Worm (Caenorhabditis elegans) whole organism, L4 larva: ENCODE results near the gene ZK666.8.

Experiments
- D1046.2 ChIP-seq: fragments of 200-800 bp; sonication (Bioruptor generic); IDR thresholded peaks from 2 replicates; pipeline ENCODE4 v1.3.6; 2022; ENCODE audit warnings: missing genetic modification characterization, missing compliant biosample characterization
- F26F4.8 ChIP-seq: fragments of 200-800 bp; sonication (Bioruptor generic); conservative IDR thresholded peaks from 2 replicates; pipeline ENCODE4 v1.3.6; 2022; ENCODE audit warnings: missing genetic modification characterization, missing compliant biosample characterization
- F37D6.2 ChIP-seq: sonication (generic microtip); optimal IDR thresholded peaks from 2 replicates; lab custom pipeline; 2016; ENCODE audit warnings: mild to moderate bottlenecking, missing genetic modification characterization, missing compliant biosample characterization
- T20F7.1 ChIP-seq: fragments of 200-800 bp; sonication (Bioruptor generic); optimal IDR thresholded peaks from 2 replicates; lab custom pipeline; 2018; ENCODE audit warnings: mild to moderate bottlenecking, missing genetic modification characterization, missing compliant biosample characterization
- Y105C5A.15 ChIP-seq: fragments of 200-800 bp; sonication (Bioruptor generic); IDR thresholded peaks from 2 replicates; pipeline ENCODE4 v1.3.6; 2022; ENCODE audit warnings: missing genetic modification characterization, missing compliant biosample characterization
- Y75B8A.6 ChIP-seq: fragments of 200-800 bp; sonication (Bioruptor generic); IDR thresholded peaks from 2 replicates; pipeline ENCODE4 v1.3.6; 2022; ENCODE audit warnings: missing genetic modification reagents, missing genetic modification characterization, missing compliant biosample characterization
- ZK337.2 ChIP-seq: fragments of 200-800 bp; sonication (Bioruptor generic); IDR thresholded peaks from 2 replicates; pipeline ENCODE4 v1.3.6; 2022; ENCODE audit warnings: missing genetic modification reagents, missing genetic modification characterization, missing compliant biosample characterization
- ZK546.5 ChIP-seq, 2 experiments: sonication (generic microtip); optimal IDR thresholded peaks; 2 replicates each; lab custom pipeline; 2017; ENCODE audit warnings: missing biosample characterization in 2 of 2, missing genetic modification characterization in 2 of 2
- ama-1 ChIP-seq: fragments of 150-350 bp; optimal IDR thresholded peaks from 2 replicates; lab custom pipeline; 2014; ENCODE audit warnings: inconsistent platforms, mixed read lengths
- arid-1 ChIP-seq: fragments of 200-800 bp; sonication (Bioruptor generic); conservative IDR thresholded peaks from 2 replicates; pipeline ENCODE4 v1.3.6; 2022; ENCODE audit warnings: missing genetic modification reagents, missing genetic modification characterization, missing compliant biosample characterization
- attf-4 ChIP-seq: sonication (generic microtip); optimal IDR thresholded peaks from 3 replicates; lab custom pipeline; 2017; ENCODE audit warnings: missing biosample characterization, missing genetic modification characterization
- ceh-20 ChIP-seq: fragments of 200-800 bp; sonication (Bioruptor generic); IDR thresholded peaks from 2 replicates; pipeline ENCODE4 v1.3.6; 2022; ENCODE audit warnings: missing genetic modification reagents, missing genetic modification characterization, missing compliant biosample characterization
- ceh-28 ChIP-seq: fragments of 150-350 bp; optimal IDR thresholded peaks from 2 replicates; lab custom pipeline; 2014; ENCODE audit warnings: missing biosample characterization, missing genetic modification reagents, missing genetic modification characterization
- ceh-44 ChIP-seq: fragments of 200-800 bp; sonication (Bioruptor generic); IDR thresholded peaks from 2 replicates; pipeline ENCODE4 v1.3.6; 2022; ENCODE audit warnings: missing genetic modification reagents, missing genetic modification characterization, missing compliant biosample characterization
- ceh-62 ChIP-seq: sonication (generic microtip); optimal IDR thresholded peaks from 2 replicates; lab custom pipeline; 2017; ENCODE audit warnings: missing biosample characterization, missing genetic modification characterization
- ceh-82 ChIP-seq: sonication (generic microtip); optimal IDR thresholded peaks from 2 replicates; lab custom pipeline; 2017; ENCODE audit warnings: missing biosample characterization, missing genetic modification characterization
- ces-1 ChIP-seq: fragments of 150-350 bp; sonication (generic microtip); optimal IDR thresholded peaks from 4 replicates; lab custom pipeline; 2014; ENCODE audit warnings: missing biosample characterization, missing genetic modification reagents, missing genetic modification characterization
- cey-2 ChIP-seq: sonication (generic microtip); optimal IDR thresholded peaks from 3 replicates; lab custom pipeline; 2017; ENCODE audit warnings: missing genetic modification characterization, mild to moderate bottlenecking, missing compliant biosample characterization, antibody characterized with exemption, borderline replicate concordance; ENCODE audit not compliant: insufficient read depth
- daf-12 ChIP-seq: fragments of 150-350 bp; optimal IDR thresholded peaks from 2 replicates; lab custom pipeline; 2014; ENCODE audit warnings: missing biosample characterization, missing genetic modification reagents, missing genetic modification characterization
- daf-8 ChIP-seq: fragments of 200-800 bp; sonication (Bioruptor generic); IDR thresholded peaks from 2 replicates; pipeline ENCODE4 v1.3.6; 2022; ENCODE audit warnings: missing genetic modification characterization, missing compliant biosample characterization
- egl-27 ChIP-seq: sonication (generic microtip); optimal IDR thresholded peaks from 3 replicates; lab custom pipeline; 2017; ENCODE audit warnings: missing biosample characterization, missing genetic modification reagents, missing genetic modification characterization
- egl-43 ChIP-seq: fragments of 200-800 bp; sonication (Bioruptor generic); IDR thresholded peaks from 2 replicates; pipeline ENCODE4 v1.3.6; 2022; ENCODE audit warnings: missing genetic modification reagents, missing genetic modification characterization, missing compliant biosample characterization
- hlh-11 ChIP-seq: fragments of 200-800 bp; sonication (Bioruptor generic); optimal IDR thresholded peaks from 2 replicates; lab custom pipeline; 2018; ENCODE audit warnings: mild to moderate bottlenecking, missing genetic modification characterization, missing compliant biosample characterization
- hlh-30 ChIP-seq: sonication (generic microtip); optimal IDR thresholded peaks from 2 replicates; lab custom pipeline; 2017; ENCODE audit warnings: antibody characterized with exemption, mild to moderate bottlenecking, missing genetic modification characterization, missing compliant biosample characterization; ENCODE audit not compliant: insufficient read depth
- hmg-1.1 ChIP-seq: fragments of 200-800 bp; sonication (Bioruptor generic); IDR thresholded peaks from 2 replicates; pipeline ENCODE4 v1.3.6; 2022; ENCODE audit warnings: missing genetic modification reagents, missing genetic modification characterization, missing compliant biosample characterization
- lim-7 ChIP-seq: fragments of 200-800 bp; sonication (Bioruptor generic); IDR thresholded peaks from 2 replicates; pipeline ENCODE4 v1.3.6; 2022; ENCODE audit warnings: missing genetic modification characterization, missing compliant biosample characterization
- lin-1 ChIP-seq: fragments of 200-800 bp; sonication (Bioruptor generic); IDR thresholded peaks from 2 replicates; pipeline ENCODE4 v1.3.6; 2022; ENCODE audit warnings: missing genetic modification reagents, missing genetic modification characterization, missing compliant biosample characterization
- lin-13 ChIP-seq: fragments of 150-350 bp; optimal IDR thresholded peaks from 2 replicates; lab custom pipeline; 2014; ENCODE audit warnings: missing biosample characterization, missing genetic modification reagents, missing genetic modification characterization
- lin-15B ChIP-seq: fragments of 150-350 bp; sonication (generic microtip); optimal IDR thresholded peaks from 3 replicates; lab custom pipeline; 2014; ENCODE audit warnings: missing biosample characterization, missing genetic modification characterization
- lin-29 ChIP-seq: fragments of 200-800 bp; sonication (Bioruptor generic); IDR thresholded peaks from 2 replicates; pipeline ENCODE4 v1.3.6; 2022; ENCODE audit warnings: missing genetic modification reagents, missing genetic modification characterization, missing compliant biosample characterization
- lir-3 ChIP-seq: sonication (generic microtip); optimal IDR thresholded peaks from 2 replicates; lab custom pipeline; 2016; ENCODE audit warnings: mild to moderate bottlenecking, missing genetic modification characterization, missing compliant biosample characterization
- madf-5 ChIP-seq, 2 experiments: fragments of 200-800 bp; sonication (Bioruptor generic); IDR thresholded peaks; 2 replicates each; pipeline ENCODE4 v1.3.6; 2022; ENCODE audit warnings: missing compliant biosample characterization in 2 of 2, missing genetic modification characterization in 2 of 2
- mdl-1 ChIP-seq, 2 experiments: fragments of 150-350 bp in 1 of 2; sonication (generic microtip) in 1 of 2; optimal IDR thresholded peaks; 2 replicates each; lab custom pipeline; 2014 to 2017; ENCODE audit warnings: missing biosample characterization in 2 of 2, missing genetic modification characterization in 2 of 2
- mep-1 ChIP-seq: fragments of 150-350 bp; sonication (generic microtip); optimal IDR thresholded peaks from 3 replicates; lab custom pipeline; 2014; ENCODE audit warnings: missing biosample characterization, missing genetic modification characterization
- mxl-2 ChIP-seq: fragments of 200-800 bp; sonication (Bioruptor generic); conservative IDR thresholded peaks from 2 replicates; pipeline ENCODE4 v1.3.6; 2022; ENCODE audit warnings: missing genetic modification reagents, missing genetic modification characterization, missing compliant biosample characterization
- mxl-3 ChIP-seq: fragments of 200-800 bp; sonication (Bioruptor generic); optimal IDR thresholded peaks from 2 replicates; lab custom pipeline; 2018; ENCODE audit warnings: mild to moderate bottlenecking, missing genetic modification characterization, missing compliant biosample characterization
- nhr-102 ChIP-seq: sonication (generic microtip); optimal IDR thresholded peaks from 2 replicates; lab custom pipeline; 2016; ENCODE audit warnings: mild to moderate bottlenecking, missing genetic modification characterization, moderate library complexity, missing compliant biosample characterization
- nhr-237 ChIP-seq: sonication (generic microtip); optimal IDR thresholded peaks from 2 replicates; lab custom pipeline; 2017; ENCODE audit warnings: missing biosample characterization, missing genetic modification characterization
- nhr-25 ChIP-seq: sonication (generic microtip); optimal IDR thresholded peaks from 2 replicates; lab custom pipeline; 2017; ENCODE audit warnings: missing genetic modification characterization, mild to moderate bottlenecking, missing compliant biosample characterization, antibody characterized with exemption, moderate library complexity, borderline replicate concordance; ENCODE audit not compliant: insufficient read depth
- nhr-48 ChIP-seq: sonication (generic microtip); optimal IDR thresholded peaks from 2 replicates; lab custom pipeline; 2016; ENCODE audit warnings: mild to moderate bottlenecking, missing genetic modification characterization, missing compliant biosample characterization
- nhr-77 ChIP-seq: fragments of 150-350 bp; optimal IDR thresholded peaks from 2 replicates; lab custom pipeline; 2014; ENCODE audit warnings: missing biosample characterization, missing genetic modification characterization
- pqm-1 ChIP-seq: sonication (generic microtip); optimal IDR thresholded peaks from 2 replicates; lab custom pipeline; 2017; ENCODE audit warnings: missing biosample characterization, missing genetic modification characterization
- sdz-12 ChIP-seq: fragments of 200-800 bp; sonication (Bioruptor generic); optimal IDR thresholded peaks from 2 replicates; lab custom pipeline; 2018; ENCODE audit warnings: mild to moderate bottlenecking, missing genetic modification characterization, missing compliant biosample characterization
- set-16 ChIP-seq: fragments of 200-800 bp; sonication (Bioruptor generic); IDR thresholded peaks from 2 replicates; pipeline ENCODE4 v1.3.6; 2022; ENCODE audit warnings: missing genetic modification reagents, missing genetic modification characterization, missing compliant biosample characterization
- snpc-1.2 ChIP-seq: fragments of 200-800 bp; sonication (Bioruptor generic); IDR thresholded peaks from 2 replicates; pipeline ENCODE4 v1.3.6; 2022; ENCODE audit warnings: missing genetic modification reagents, missing genetic modification characterization, missing compliant biosample characterization
- snpc-4 ChIP-seq: fragments of 150-350 bp; optimal IDR thresholded peaks from 2 replicates; lab custom pipeline; 2014; ENCODE audit warnings: missing biosample characterization, missing genetic modification characterization
- spr-1 ChIP-seq: sonication (generic microtip); optimal IDR thresholded peaks from 2 replicates; lab custom pipeline; 2016; ENCODE audit warnings: mild to moderate bottlenecking, missing genetic modification characterization, missing compliant biosample characterization
- tra-1 ChIP-seq: fragments of 200-800 bp; sonication (Bioruptor generic); IDR thresholded peaks from 2 replicates; pipeline ENCODE4 v1.3.6; 2022; ENCODE audit warnings: missing genetic modification reagents, missing genetic modification characterization, missing compliant biosample characterization
- unc-130 ChIP-seq: sonication (generic microtip); optimal IDR thresholded peaks from 2 replicates; lab custom pipeline; 2016; ENCODE audit warnings: missing genetic modification reagents, missing genetic modification characterization, missing compliant biosample characterization
- unc-39 ChIP-seq: sonication (generic microtip); optimal IDR thresholded peaks from 2 replicates; lab custom pipeline; 2017; ENCODE audit warnings: missing biosample characterization, missing genetic modification characterization
- zfp-2 ChIP-seq: sonication (generic microtip); optimal IDR thresholded peaks from 2 replicates; lab custom pipeline; 2016; ENCODE audit warnings: mild to moderate bottlenecking, missing genetic modification characterization, missing compliant biosample characterization
- zfp-3 ChIP-seq: fragments of 200-800 bp; sonication (Bioruptor generic); conservative IDR thresholded peaks from 2 replicates; pipeline ENCODE4 v1.3.6; 2022; ENCODE audit warnings: missing genetic modification reagents, missing genetic modification characterization, missing compliant biosample characterization
- zip-11 ChIP-seq: fragments of 200-800 bp; sonication (Bioruptor generic); IDR thresholded peaks from 2 replicates; pipeline ENCODE4 v1.3.6; 2022; ENCODE audit warnings: missing genetic modification characterization, missing compliant biosample characterization

ZK666.8 gene

DNA sequence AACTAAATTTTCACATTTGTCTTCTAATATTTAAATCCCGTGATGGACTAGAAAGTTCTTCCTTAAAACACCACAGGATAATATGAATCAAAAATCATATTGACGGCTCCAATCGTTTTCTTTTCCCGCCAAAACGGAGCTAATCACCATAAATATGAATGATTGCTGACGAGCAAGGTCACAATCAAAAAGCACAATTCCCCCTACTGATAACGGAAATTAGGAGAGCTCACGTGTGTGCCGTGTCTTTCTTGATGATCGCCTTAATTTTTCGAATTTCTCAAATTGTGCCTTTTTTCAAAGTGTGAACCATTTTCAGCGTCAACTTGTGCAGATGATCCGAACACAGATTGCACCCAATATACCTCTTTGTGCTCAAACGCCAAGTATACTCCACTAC is 49.0 kb downstream of the ZK666.8 start:
- TF ChIP-seq pqm-1 (tag; lab: Kevin White, UChicago): peak; percentile 42
- TF ChIP-seq zip-11 (GFP tag; lab: Robert Waterston, UW): no peak
- TF ChIP-seq snpc-1.2 (GFP tag; lab: Robert Waterston, UW): no peak
- no peak for TF ChIP-seq zfp-2
- TF ChIP-seq mep-1: no peak
- TF ChIP-seq hlh-30 (tag; lab: Kevin White, UChicago): peak; percentile 58
- TF ChIP-seq cey-2 (tag; lab: Kevin White, UChicago): no peak
- peak; percentile 18 for TF ChIP-seq nhr-77 (tag; lab: Kevin White, UChicago)
- TF ChIP-seq hmg-1.1 (GFP tag; lab: Robert Waterston, UW): no peak
- no peak for TF ChIP-seq F26F4.8
- no peak for TF ChIP-seq lim-7 (GFP tag; lab: Robert Waterston, UW)
- TF ChIP-seq Y75B8A.6 (GFP tag; lab: Robert Waterston, UW): no peak
- no peak for TF ChIP-seq arid-1
- no peak for TF ChIP-seq lin-29 (GFP tag; lab: Robert Waterston, UW)
- peak; percentile 56 for TF ChIP-seq hlh-11 (tag; lab: Kevin White, UChicago)
- no peak for TF ChIP-seq F37D6.2
- no peak for TF ChIP-seq lin-13 (GFP tag; lab: Kevin White, UChicago)
- no peak for TF ChIP-seq unc-39
- no peak for TF ChIP-seq nhr-25 (tag; lab: Kevin White, UChicago)
- no peak for TF ChIP-seq sdz-12
- no peak for TF ChIP-seq T20F7.1 (GFP tag; lab: Kevin White, UChicago)
- TF ChIP-seq ZK546.5 (tag; optimal IDR thresholded peaks at IDR 0.05; lab: Kevin White, UChicago): no peak
- TF ChIP-seq daf-12 (tag; lab: Kevin White, UChicago): no peak
- TF ChIP-seq mxl-3 (GFP tag; lab: Kevin White, UChicago): peak; percentile 23
- TF ChIP-seq spr-1 (tag; lab: Kevin White, UChicago): no peak
- no peak for TF ChIP-seq nhr-48 (tag; lab: Kevin White, UChicago)
- TF ChIP-seq set-16 (GFP tag; lab: Robert Waterston, UW): no peak
- TF ChIP-seq ama-1: no peak
- peak in 1 of 2 experiments; percentile 19 for TF ChIP-seq mdl-1 (tag; optimal IDR thresholded peaks at IDR 0.05; lab: Kevin White, UChicago)
- no peak for TF ChIP-seq lir-3 (tag; lab: Kevin White, UChicago)
- no peak for TF ChIP-seq tra-1 (GFP tag; lab: Robert Waterston, UW)
- TF ChIP-seq nhr-237 (tag; lab: Kevin White, UChicago): no peak
- no peak for TF ChIP-seq ceh-20 (GFP tag; lab: Robert Waterston, UW)
- no peak for TF ChIP-seq lin-15B (tag; lab: Kevin White, UChicago)
- TF ChIP-seq Y105C5A.15 (GFP tag; lab: Robert Waterston, UW): no peak
- TF ChIP-seq egl-27 (tag; lab: Kevin White, UChicago): no peak
- TF ChIP-seq ceh-44 (GFP tag; lab: Robert Waterston, UW): no peak
- TF ChIP-seq ZK337.2 (GFP tag; lab: Robert Waterston, UW): no peak
- no peak for TF ChIP-seq lin-1
- no peak for TF ChIP-seq zfp-3 (GFP tag; lab: Robert Waterston, UW)
- no peak for TF ChIP-seq daf-8 (GFP tag; lab: Robert Waterston, UW)
- TF ChIP-seq D1046.2 (GFP tag; lab: Robert Waterston, UW): no peak
- TF ChIP-seq ceh-82 (tag; lab: Kevin White, UChicago): no peak
- no peak for TF ChIP-seq ceh-28 (tag; lab: Kevin White, UChicago)
- TF ChIP-seq nhr-102 (tag; lab: Kevin White, UChicago): no peak
- no peak for TF ChIP-seq ces-1 (GFP tag; lab: Kevin White, UChicago)
- no peak for TF ChIP-seq egl-43 (GFP tag; lab: Robert Waterston, UW)
- no peak for TF ChIP-seq attf-4 (tag; lab: Kevin White, UChicago)
- TF ChIP-seq unc-130: no peak
- no peak for TF ChIP-seq madf-5 (GFP tag; IDR thresholded peaks at IDR 0.05; lab: Robert Waterston, UW)
- no peak for TF ChIP-seq mxl-2
- no peak for TF ChIP-seq ceh-62
- no peak for TF ChIP-seq snpc-4 (tag; lab: Kevin White, UChicago)
